Fruit fly (Drosophila melanogaster): ENCODE results near the gene wcy.

The wcy gene

DNA sequence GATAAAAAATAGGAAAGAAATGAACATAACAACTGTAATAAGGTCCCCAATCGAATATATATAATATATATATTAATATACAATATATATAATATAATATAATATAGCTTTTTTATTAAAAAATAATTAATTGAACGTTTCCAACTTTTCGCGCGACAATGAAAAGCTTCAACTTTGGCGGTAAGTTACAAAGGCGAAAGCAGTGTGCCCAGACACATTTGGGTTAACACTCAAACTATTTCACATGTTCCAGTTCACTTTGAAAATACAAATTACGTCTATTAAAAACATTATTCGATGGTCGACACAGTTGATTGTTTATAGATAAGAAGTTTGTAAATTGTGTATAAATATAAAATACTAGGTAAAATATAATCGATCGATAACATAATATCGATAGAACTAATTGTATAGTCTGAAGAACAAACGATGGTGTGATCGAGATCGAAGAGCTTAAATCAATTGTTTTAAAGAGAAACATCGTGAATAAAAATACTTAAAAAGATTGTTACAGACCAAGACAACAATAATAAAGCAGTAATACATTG, 28.5 kb upstream of the wcy start:
- no peak for TF ChIP-seq br (GFP tag; optimal IDR thresholded peaks at IDR 0.05)
- no peak for TF ChIP-seq fru (GFP tag; optimal IDR thresholded peaks at IDR 0.05)
- no peak for TF ChIP-seq Dif (GFP tag; optimal IDR thresholded peaks at IDR 0.05; ENCODE audit: partially characterized antibody)
- no peak for TF ChIP-seq Mio (GFP tag; optimal IDR thresholded peaks at IDR 0.05)
- TF ChIP-seq Hr83 (GFP tag; optimal IDR thresholded peaks at IDR 0.05; ENCODE audit: poor library complexity, severe bottlenecking) = no peak
- TF ChIP-seq lola (GFP tag; optimal IDR thresholded peaks at IDR 0.05) = no peak
- TF ChIP-seq h (GFP tag; optimal IDR thresholded peaks at IDR 0.05) = no peak
- no peak for TF ChIP-seq sage (GFP tag; optimal IDR thresholded peaks at IDR 0.05)

DNA sequence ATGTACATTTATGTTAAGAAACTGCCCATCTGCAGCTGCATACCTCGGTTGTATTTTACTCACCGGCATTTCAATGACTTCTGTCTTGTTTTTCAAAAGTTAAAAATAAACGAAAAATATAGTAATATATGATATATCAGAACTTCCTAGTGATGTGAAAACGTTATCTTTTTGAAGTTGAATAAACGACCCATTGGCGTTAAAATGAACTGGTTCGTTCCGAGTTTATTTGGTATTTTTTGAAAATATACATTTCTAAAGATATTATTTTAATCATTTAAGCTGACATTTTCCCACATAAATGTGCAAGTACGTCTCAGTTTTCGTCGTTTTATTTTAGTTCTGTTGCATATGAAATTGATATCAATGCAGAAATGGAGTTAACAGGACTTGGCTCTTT, 28.0 kb upstream of the wcy start, which contains the start of gene Arpc3B:
TSS of gene Arpc3B (minus strand) at position 146 of the 400 bp plus-strand sequence.
- TF ChIP-seq dl (GFP tag; optimal IDR thresholded peaks at IDR 0.05; ENCODE audit: insufficient read depth in 1 of 2, partially characterized antibody in 2 of 2) (no peak), Vsx2 (GFP tag; optimal IDR thresholded peaks at IDR 0.05; ENCODE audit: partially characterized antibody) (no peak), HLH106 (tag; optimal IDR thresholded peaks at IDR 0.05) (no peak), tai (GFP tag; optimal IDR thresholded peaks at IDR 0.05) (no peak), Sp1 (GFP tag; optimal IDR thresholded peaks at IDR 0.05) (no peak), Rel (GFP tag; optimal IDR thresholded peaks at IDR 0.05) (no peak), Rel (tag; optimal IDR thresholded peaks at IDR 0.05) (no peak), CrebA (GFP tag; optimal IDR thresholded peaks at IDR 0.05; ENCODE audit: borderline replicate concordance) (no peak), Abd-B (GFP tag; optimal IDR thresholded peaks at IDR 0.05) (no peak), lola (GFP tag; optimal IDR thresholded peaks at IDR 0.05) (no peak), woc (GFP tag; optimal IDR thresholded peaks at IDR 0.05) (no peak), h (GFP tag; optimal IDR thresholded peaks at IDR 0.05) (no peak), psq (GFP tag; optimal IDR thresholded peaks at IDR 0.05) (no peak), brk (GFP tag; optimal IDR thresholded peaks at IDR 0.05) (no peak), Myc (optimal IDR thresholded peaks at IDR 0.05) (no peak), br (GFP tag; optimal IDR thresholded peaks at IDR 0.05) (no peak), ey (GFP tag; optimal IDR thresholded peaks at IDR 0.05) (no peak), Jra (GFP tag; optimal IDR thresholded peaks at IDR 0.05) (no peak)

DNA sequence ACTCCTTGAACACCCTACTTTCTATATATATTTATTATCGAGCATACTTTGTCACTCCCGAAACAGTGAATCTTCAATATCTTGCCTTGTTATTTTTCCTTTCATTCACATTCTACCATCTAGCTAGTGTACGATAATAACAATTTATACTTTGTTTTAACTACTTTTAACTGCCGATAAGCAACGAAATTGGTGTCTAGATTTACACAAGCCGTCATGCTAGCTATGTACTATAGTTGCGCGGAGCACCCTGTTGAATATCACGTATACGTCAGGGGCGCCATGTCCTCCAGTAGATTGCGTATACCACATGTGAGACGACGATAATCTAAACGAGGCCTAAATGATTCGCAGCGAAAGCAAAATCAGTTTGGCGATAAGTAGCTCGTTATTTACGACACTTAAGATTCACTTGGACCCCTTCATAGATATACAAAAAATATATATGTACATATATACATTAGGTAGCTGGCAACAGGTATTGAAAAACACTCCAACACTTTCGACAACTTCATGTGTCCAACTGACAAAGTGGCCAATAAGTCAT, 16.3 kb upstream of the wcy start:
- no peak for TF ChIP-seq fru (GFP tag; optimal IDR thresholded peaks at IDR 0.05)
- TF ChIP-seq GATAd (GFP tag; optimal IDR thresholded peaks at IDR 0.05) = no peak
- no peak for TF ChIP-seq Sp1 (GFP tag; optimal IDR thresholded peaks at IDR 0.05)

DNA sequence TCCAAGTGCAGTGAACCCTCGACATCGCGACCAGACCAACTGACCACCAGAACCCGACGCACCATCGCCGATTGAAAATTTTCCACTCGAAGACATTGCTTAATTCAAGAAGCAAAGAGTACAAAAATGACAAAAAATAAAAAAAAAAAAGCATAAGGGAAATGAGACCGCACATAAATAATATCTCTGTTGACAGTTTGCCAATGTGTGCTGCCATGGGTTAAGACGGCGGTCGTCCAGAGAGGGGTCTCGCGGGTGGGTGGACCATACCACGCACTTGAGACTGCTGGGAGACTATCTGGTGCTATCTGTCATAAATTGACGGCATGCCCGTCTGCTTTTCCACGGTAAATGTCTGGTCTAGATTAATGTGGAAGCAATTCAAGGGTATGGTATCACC, 15.7 kb upstream of the wcy start:
- no peak for TF ChIP-seq lola (GFP tag; optimal IDR thresholded peaks at IDR 0.05)
- no peak for TF ChIP-seq dmrt93B (GFP tag; optimal IDR thresholded peaks at IDR 0.05)
- TF ChIP-seq ey (GFP tag; optimal IDR thresholded peaks at IDR 0.05) = no peak
- TF ChIP-seq rgr (GFP tag; optimal IDR thresholded peaks at IDR 0.05) = no peak
- TF ChIP-seq GATAd (GFP tag; optimal IDR thresholded peaks at IDR 0.05) = no peak
- TF ChIP-seq Dfd (GFP tag; optimal IDR thresholded peaks at IDR 0.05) = no peak
- no peak for TF ChIP-seq woc (GFP tag; optimal IDR thresholded peaks at IDR 0.05)
- no peak for TF ChIP-seq Mio (GFP tag; optimal IDR thresholded peaks at IDR 0.05)
- TF ChIP-seq sv (GFP tag; optimal IDR thresholded peaks at IDR 0.05) = no peak
- TF ChIP-seq psq (GFP tag; optimal IDR thresholded peaks at IDR 0.05) = no peak
- TF ChIP-seq br (GFP tag; optimal IDR thresholded peaks at IDR 0.05) = no peak
- no peak for TF ChIP-seq N (GFP tag; optimal IDR thresholded peaks at IDR 0.05)
- no peak for TF ChIP-seq CG32264 (GFP tag; optimal IDR thresholded peaks at IDR 0.05)
- TF ChIP-seq Abd-B (GFP tag; optimal IDR thresholded peaks at IDR 0.05) = no peak
- no peak for TF ChIP-seq Myc (optimal IDR thresholded peaks at IDR 0.05)
- no peak for TF ChIP-seq CG9705 (GFP tag; optimal IDR thresholded peaks at IDR 0.05)
